Worm (Caenorhabditis elegans): Measurements from ENCODE around the gene F14B8.4.

DNA sequence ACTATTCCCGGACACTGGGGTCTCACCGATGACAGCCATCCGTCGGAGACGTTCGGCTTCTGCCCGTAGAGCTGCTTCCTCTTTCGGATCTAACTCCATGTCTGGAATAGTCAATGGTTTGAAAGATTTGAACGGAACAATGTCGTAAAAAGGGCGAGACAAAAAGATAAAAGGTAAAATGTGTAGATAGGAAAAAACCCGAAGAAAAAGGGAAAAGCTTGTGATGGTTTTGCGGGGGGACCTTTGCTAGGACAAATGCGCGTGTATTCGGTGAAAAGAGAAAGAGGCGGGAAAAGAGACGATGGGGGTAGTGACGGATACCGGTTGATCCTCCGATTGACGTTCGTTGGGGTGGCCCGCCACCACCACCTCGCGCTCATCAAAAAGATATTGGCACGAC is 22.3 kb downstream of the F14B8.4 start, which contains the start of gene col-173:
- TF ChIP-seq cog-1 (tag; optimal IDR thresholded peaks at IDR 0.05) (no peak), ref-1 (GFP tag; conservative IDR thresholded peaks at IDR 0.05) (no peak), klf-2 (GFP tag; conservative IDR thresholded peaks at IDR 0.05) (no peak), ztf-29 (GFP tag; IDR thresholded peaks at IDR 0.05) (no peak)
